Fruit fly (Drosophila melanogaster) whole organism, pupa: ENCODE measurements around the gene kek5.

Experiments used
- CG10348 ChIP-seq: fragments of 200-800 bp; sonication (Bioruptor generic); IDR thresholded peaks from 2 replicates; pipeline ENCODE4 v1.3.6; 2022; ENCODE audit warnings: missing biosample characterization, missing genetic modification characterization
- CG12605 ChIP-seq: fragments of 200-800 bp; sonication (Bioruptor generic); IDR thresholded peaks from 2 replicates; pipeline ENCODE4 v1.3.6; 2022; ENCODE audit warnings: missing biosample characterization, missing genetic modification characterization
- CG13204 ChIP-seq: fragments of 200-800 bp; sonication (Bioruptor generic); optimal IDR thresholded peaks from 2 replicates; lab custom pipeline; 2018; ENCODE audit warnings: missing biosample characterization, mild to moderate bottlenecking, missing genetic modification characterization, moderate library complexity
- CG14655 ChIP-seq: fragments of 200-800 bp; sonication (Bioruptor generic); optimal IDR thresholded peaks from 3 replicates; lab custom pipeline; 2017; ENCODE audit warnings: mild to moderate bottlenecking, missing biosample characterization, missing genetic modification reagents, missing genetic modification characterization
- CG15710 ChIP-seq: fragments of 200-800 bp; sonication (Bioruptor generic); optimal IDR thresholded peaks from 2 replicates; lab custom pipeline; 2018; ENCODE audit warnings: missing biosample characterization, mild to moderate bottlenecking, missing genetic modification characterization, moderate library complexity
- CG17806 ChIP-seq: fragments of 200-800 bp; sonication (Bioruptor generic); optimal IDR thresholded peaks from 2 replicates; lab custom pipeline; 2018; ENCODE audit warnings: missing biosample characterization, mild to moderate bottlenecking, missing genetic modification characterization, moderate library complexity
- CG32121 ChIP-seq: fragments of 200-800 bp; sonication (Bioruptor generic); IDR thresholded peaks from 2 replicates; pipeline ENCODE4 v1.3.6; 2022; ENCODE audit warnings: missing biosample characterization, missing genetic modification characterization
- CG34367 ChIP-seq: fragments of 200-800 bp; sonication (Bioruptor generic); optimal IDR thresholded peaks from 2 replicates; lab custom pipeline; 2018; ENCODE audit warnings: missing biosample characterization, mild to moderate bottlenecking, missing genetic modification characterization
- CG4496 ChIP-seq: fragments of 200-800 bp; sonication (Bioruptor generic); IDR thresholded peaks from 3 replicates; pipeline ENCODE4 v1.3.6; 2022; ENCODE audit warnings: missing biosample characterization, missing genetic modification characterization
- CG8159 ChIP-seq: fragments of 200-800 bp; sonication (Bioruptor generic); optimal IDR thresholded peaks from 3 replicates; lab custom pipeline; 2018; ENCODE audit warnings: missing biosample characterization, mild to moderate bottlenecking, missing genetic modification characterization, moderate library complexity
- CG8301 ChIP-seq: fragments of 200-800 bp; sonication (Bioruptor generic); optimal IDR thresholded peaks from 2 replicates; lab custom pipeline; 2018; ENCODE audit warnings: missing biosample characterization, mild to moderate bottlenecking, missing genetic modification characterization
- CG9948 ChIP-seq: fragments of 200-800 bp; sonication (Bioruptor generic); optimal IDR thresholded peaks from 2 replicates; lab custom pipeline; 2018; ENCODE audit warnings: missing biosample characterization, mild to moderate bottlenecking, missing genetic modification characterization, moderate library complexity
- D1 ChIP-seq: fragments of 200-800 bp; sonication (Bioruptor generic); optimal IDR thresholded peaks from 2 replicates; lab custom pipeline; 2018; ENCODE audit warnings: missing biosample characterization, mild to moderate bottlenecking, missing genetic modification characterization, moderate library complexity
- EcR ChIP-seq: fragments of 200-800 bp; sonication (Bioruptor generic); optimal IDR thresholded peaks from 3 replicates; lab custom pipeline; 2019; ENCODE audit warnings: missing biosample characterization, missing genetic modification characterization, mild to moderate bottlenecking, moderate library complexity, missing genetic modification reagents
- Ets98B ChIP-seq: fragments of 200-800 bp; sonication (Bioruptor generic); IDR thresholded peaks from 2 replicates; pipeline ENCODE4 v1.3.6; 2022; ENCODE audit warnings: missing biosample characterization, missing genetic modification characterization
- Pif1A ChIP-seq: fragments of 200-800 bp; sonication (Bioruptor generic); optimal IDR thresholded peaks from 3 replicates; lab custom pipeline; 2016; ENCODE audit warnings: missing biosample characterization, missing genetic modification characterization
- Pif1B ChIP-seq: fragments of 200-800 bp; sonication (Bioruptor generic); optimal IDR thresholded peaks from 3 replicates; lab custom pipeline; 2016; ENCODE audit warnings: missing biosample characterization, missing genetic modification characterization
- Snoo ChIP-seq: fragments of 200-800 bp; sonication (Bioruptor generic); optimal IDR thresholded peaks from 3 replicates; lab custom pipeline; 2017; ENCODE audit warnings: missing biosample characterization, mild to moderate bottlenecking, missing genetic modification characterization, inconsistent platforms
- fd96Ca ChIP-seq: fragments of 200-800 bp; sonication (Bioruptor generic); IDR thresholded peaks from 3 replicates; pipeline ENCODE4 v1.3.6; 2022; ENCODE audit warnings: missing biosample characterization, missing genetic modification characterization
- gl ChIP-seq: fragments of 200-800 bp; sonication (Bioruptor generic); optimal IDR thresholded peaks from 2 replicates; lab custom pipeline; 2018; ENCODE audit warnings: missing biosample characterization, mild to moderate bottlenecking, missing genetic modification characterization
- rn ChIP-seq: fragments of 200-800 bp; sonication (Bioruptor generic); IDR thresholded peaks from 2 replicates; pipeline ENCODE4 v1.3.6; 2022; ENCODE audit warnings: missing biosample characterization, missing genetic modification characterization

The kek5 gene

DNA sequence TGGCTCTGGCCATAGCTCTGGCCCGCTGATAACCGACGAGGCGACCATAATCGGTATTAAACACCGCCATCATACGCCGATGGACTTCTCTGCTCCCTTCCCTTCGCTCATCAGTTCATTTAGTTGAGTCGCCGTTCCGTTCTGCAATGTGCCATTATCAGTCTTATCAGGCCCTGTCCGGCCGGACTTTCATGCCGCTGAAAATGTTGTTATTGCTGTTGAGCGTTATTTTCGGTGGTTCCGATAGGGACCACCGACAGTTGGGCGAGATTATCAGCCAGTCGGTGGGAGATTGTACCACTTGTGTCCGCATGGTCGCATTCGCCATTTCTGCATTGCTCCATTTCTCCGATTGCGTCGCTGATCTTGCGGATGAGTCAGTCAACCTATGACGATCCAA is 148.3 kb downstream of the kek5 start:
- TF ChIP-seq CG9948 (tag; lab: Kevin White, UChicago), result no peak
- TF ChIP-seq EcR (GFP tag; lab: Kevin White, UChicago), result peak; percentile 33
- no peak for TF ChIP-seq CG8301
- no peak for TF ChIP-seq CG4496
- TF ChIP-seq CG12605 (GFP tag; lab: Robert Waterston, UW), result no peak
- no peak for TF ChIP-seq Ets98B (GFP tag; lab: Robert Waterston, UW)
- TF ChIP-seq Snoo (tag; lab: Kevin White, UChicago), result no peak
- TF ChIP-seq CG14655 (GFP tag; lab: Kevin White, UChicago), result no peak
- TF ChIP-seq CG10348 (GFP tag; lab: Robert Waterston, UW), result no peak
- TF ChIP-seq CG17806 (tag; lab: Kevin White, UChicago), result no peak
- TF ChIP-seq Pif1A (GFP tag; lab: Kevin White, UChicago), result no peak
- TF ChIP-seq D1, result no peak
- TF ChIP-seq gl (tag; lab: Kevin White, UChicago), result no peak
- peak; percentile 63 for TF ChIP-seq CG13204 (GFP tag; lab: Kevin White, UChicago)
- TF ChIP-seq Pif1B (GFP tag; lab: Kevin White, UChicago), result no peak
- TF ChIP-seq rn, result no peak
- TF ChIP-seq, all 21 proteins: peak for 2

DNA sequence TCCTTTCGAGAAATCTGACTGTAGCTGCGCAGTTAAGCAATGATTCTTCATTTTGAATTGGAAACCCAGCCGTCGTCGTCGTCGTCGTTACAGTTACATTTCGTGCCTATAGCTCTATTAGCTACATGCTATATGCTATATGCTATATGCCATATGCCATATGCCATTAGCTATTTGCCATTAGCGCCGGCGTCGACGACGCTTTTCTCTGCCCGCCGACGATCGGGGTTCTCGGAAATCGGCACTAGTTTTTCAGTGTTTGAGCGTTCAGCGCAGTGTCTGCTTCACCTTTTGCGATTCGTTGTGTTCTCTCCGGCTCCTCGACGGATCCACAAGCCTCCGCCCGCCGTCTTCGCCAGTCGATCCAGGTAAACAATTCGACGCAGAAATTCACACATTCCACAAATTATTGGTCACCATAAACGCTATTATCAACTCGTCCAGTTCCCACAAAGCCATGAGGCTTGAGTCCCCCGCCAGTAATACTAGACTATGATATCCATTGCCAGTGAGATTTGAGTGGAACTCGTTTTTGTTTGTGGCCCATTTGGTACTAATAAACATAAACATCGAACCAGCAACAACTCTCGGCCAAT is 151.3 kb downstream of the kek5 start:
- no peak for TF ChIP-seq D1
- TF ChIP-seq CG10348 (GFP tag; lab: Robert Waterston, UW), result no peak
- no peak for TF ChIP-seq CG9948 (tag; lab: Kevin White, UChicago)
- no peak for TF ChIP-seq CG17806 (tag; lab: Kevin White, UChicago)
- TF ChIP-seq CG32121 (GFP tag; lab: Robert Waterston, UW), result no peak
- TF ChIP-seq Snoo (tag; lab: Kevin White, UChicago), result no peak
- no peak for TF ChIP-seq CG8301
- no peak for TF ChIP-seq rn
- no peak for TF ChIP-seq gl (tag; lab: Kevin White, UChicago)
- no peak for TF ChIP-seq CG13204 (GFP tag; lab: Kevin White, UChicago)
- TF ChIP-seq Ets98B (GFP tag; lab: Robert Waterston, UW), result no peak
- no peak for TF ChIP-seq CG15710 (tag; lab: Kevin White, UChicago)
- no peak for TF ChIP-seq Pif1A (GFP tag; lab: Kevin White, UChicago)
- TF ChIP-seq CG34367 (tag; lab: Kevin White, UChicago), result no peak

DNA sequence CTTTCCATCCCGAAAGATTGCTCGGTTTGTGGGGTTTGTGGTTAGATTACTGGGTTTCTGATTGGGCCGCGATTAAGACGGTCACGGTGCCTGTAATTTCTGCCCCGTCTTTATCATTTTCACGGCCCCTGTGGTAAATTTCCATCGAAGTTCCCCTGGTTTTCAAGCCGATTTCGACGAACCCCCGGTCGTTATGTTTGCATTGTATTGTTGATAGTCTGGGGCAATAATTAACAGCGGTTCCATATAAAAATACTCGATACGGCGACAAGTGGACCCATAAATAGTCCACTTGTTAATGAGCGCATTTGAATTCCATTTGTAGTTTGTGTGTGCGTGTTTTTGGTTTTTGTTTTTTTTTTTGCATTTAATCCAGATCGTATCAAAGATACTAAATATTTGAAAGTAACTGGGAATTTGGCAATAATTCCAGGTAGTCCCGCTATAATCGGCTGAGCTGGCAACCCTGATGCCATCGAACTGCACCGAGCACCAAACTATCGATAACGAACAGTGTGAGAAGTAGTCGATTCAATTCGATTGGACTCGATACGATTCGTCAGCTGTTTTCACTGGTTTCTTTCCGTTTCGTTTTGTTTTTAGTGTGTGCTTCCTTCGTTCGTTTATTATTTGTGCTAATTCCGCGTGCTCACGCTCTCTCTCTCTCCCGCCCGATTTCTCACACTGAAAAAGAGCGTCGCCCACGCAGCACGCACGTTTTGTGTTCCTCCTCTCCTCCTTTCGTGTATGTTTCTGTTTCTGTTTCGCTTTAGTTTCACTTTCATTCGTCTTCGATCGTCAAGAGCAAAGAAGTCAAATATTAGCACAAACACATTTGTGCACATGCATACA is 152.6 kb downstream of the kek5 start:
- no peak for TF ChIP-seq CG15710 (tag; lab: Kevin White, UChicago)
- TF ChIP-seq fd96Ca (GFP tag; lab: Robert Waterston, UW), result 0 out of 3 replicates have a peak, but pooled peaks have one; percentile 40
- TF ChIP-seq Pif1B (GFP tag; lab: Kevin White, UChicago), result no peak
- no peak for TF ChIP-seq CG10348 (GFP tag; lab: Robert Waterston, UW)
- TF ChIP-seq CG4496, result peak; percentile 58; the same call in 2 of the 3 replicates
- no peak for TF ChIP-seq CG8159
- TF ChIP-seq Ets98B (GFP tag; lab: Robert Waterston, UW), result peak; percentile 20; the same call in 1 of the 2 replicates
- 0 out of 2 replicates have a peak, but pooled peaks have one; percentile 24 for TF ChIP-seq CG32121 (GFP tag; lab: Robert Waterston, UW)
- no peak for TF ChIP-seq rn
- no peak for TF ChIP-seq CG34367 (tag; lab: Kevin White, UChicago)
- TF ChIP-seq CG14655 (GFP tag; lab: Kevin White, UChicago), result no peak
- no peak for TF ChIP-seq Snoo (tag; lab: Kevin White, UChicago)
- no peak for TF ChIP-seq Pif1A (GFP tag; lab: Kevin White, UChicago)
- TF ChIP-seq CG8301, result no peak
- TF ChIP-seq CG12605 (GFP tag; lab: Robert Waterston, UW), result no peak
- no peak for TF ChIP-seq CG13204 (GFP tag; lab: Kevin White, UChicago)
- no peak for TF ChIP-seq gl (tag; lab: Kevin White, UChicago)
- no peak for TF ChIP-seq D1

DNA sequence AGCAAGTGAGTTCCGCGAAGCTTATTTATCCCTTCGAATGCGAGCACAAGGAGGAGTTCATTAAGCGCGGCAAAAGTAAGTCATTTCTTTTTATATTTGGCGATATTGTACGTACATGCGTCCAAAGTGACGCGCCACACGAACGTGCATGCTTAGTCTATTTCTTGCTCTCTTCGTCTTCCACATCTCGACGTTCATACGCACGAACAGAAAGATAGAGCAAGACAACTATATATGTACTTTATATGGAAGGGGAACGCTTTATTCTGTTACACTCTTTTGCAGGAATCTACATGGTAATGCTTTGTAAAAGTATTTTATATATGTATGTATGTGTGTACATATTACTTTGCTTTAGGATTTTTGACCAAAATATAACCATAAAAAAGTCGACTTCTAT is 157.2 kb downstream of the kek5 start:
- TF ChIP-seq CG9948 (tag; lab: Kevin White, UChicago), result no peak
- no peak for TF ChIP-seq D1
- TF ChIP-seq CG4496, result no peak
- no peak for TF ChIP-seq CG32121 (GFP tag; lab: Robert Waterston, UW)
- TF ChIP-seq CG8301, result no peak
- TF ChIP-seq CG14655 (GFP tag; lab: Kevin White, UChicago), result no peak
- no peak for TF ChIP-seq Pif1B (GFP tag; lab: Kevin White, UChicago)
- TF ChIP-seq CG15710 (tag; lab: Kevin White, UChicago), result no peak
- no peak for TF ChIP-seq Ets98B (GFP tag; lab: Robert Waterston, UW)
- no peak for TF ChIP-seq CG12605 (GFP tag; lab: Robert Waterston, UW)
- TF ChIP-seq fd96Ca (GFP tag; lab: Robert Waterston, UW), result no peak
- TF ChIP-seq Pif1A (GFP tag; lab: Kevin White, UChicago), result no peak
- no peak for TF ChIP-seq CG13204 (GFP tag; lab: Kevin White, UChicago)
- TF ChIP-seq rn, result no peak
- no peak for TF ChIP-seq CG8159
- TF ChIP-seq CG10348 (GFP tag; lab: Robert Waterston, UW), result no peak
- TF ChIP-seq gl (tag; lab: Kevin White, UChicago), result no peak

DNA sequence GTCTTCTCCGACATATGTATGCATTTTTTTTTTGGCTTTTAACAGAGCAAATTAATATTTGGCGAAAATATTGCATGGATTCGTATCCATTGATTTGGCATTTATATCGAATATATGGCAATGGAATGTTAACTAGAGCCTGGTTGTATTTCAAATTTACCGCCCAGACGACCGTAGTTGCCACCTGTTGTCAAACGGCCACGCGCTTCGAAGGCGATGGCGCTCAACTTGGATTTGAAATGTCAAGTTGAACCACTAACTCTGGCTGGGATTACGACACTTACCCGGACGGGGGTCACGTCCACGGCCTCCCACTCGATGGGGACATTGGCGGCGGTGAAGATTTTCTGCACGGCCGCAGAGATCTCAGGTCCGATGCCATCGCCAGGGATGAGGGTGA is 167.4 kb downstream of the kek5 start:
- TF ChIP-seq CG14655 (GFP tag; lab: Kevin White, UChicago), result no peak
- TF ChIP-seq CG4496, result no peak
- no peak for TF ChIP-seq CG9948 (tag; lab: Kevin White, UChicago)
- TF ChIP-seq D1, result no peak
- no peak for TF ChIP-seq CG8159
- TF ChIP-seq rn, result no peak
- TF ChIP-seq Pif1A (GFP tag; lab: Kevin White, UChicago), result no peak
- TF ChIP-seq fd96Ca (GFP tag; lab: Robert Waterston, UW), result no peak
- TF ChIP-seq Snoo (tag; lab: Kevin White, UChicago), result no peak
- TF ChIP-seq gl (tag; lab: Kevin White, UChicago), result no peak
- TF ChIP-seq EcR (GFP tag; lab: Kevin White, UChicago), result no peak
- TF ChIP-seq CG12605 (GFP tag; lab: Robert Waterston, UW), result no peak
- no peak for TF ChIP-seq Pif1B (GFP tag; lab: Kevin White, UChicago)
- TF ChIP-seq CG13204 (GFP tag; lab: Kevin White, UChicago), result no peak
- TF ChIP-seq CG32121 (GFP tag; lab: Robert Waterston, UW), result no peak
- TF ChIP-seq CG17806 (tag; lab: Kevin White, UChicago), result no peak
- TF ChIP-seq Ets98B (GFP tag; lab: Robert Waterston, UW), result no peak
- no peak for TF ChIP-seq CG10348 (GFP tag; lab: Robert Waterston, UW)
